Fruit fly (Drosophila melanogaster) whole organism, pupa: ENCODE measurements around the gene Ced-12.

Source experiments
- CG17806 ChIP-seq: fragments of 200-800 bp; sonication (Bioruptor generic); optimal IDR thresholded peaks from 2 replicates; lab custom pipeline; 2018; ENCODE audit warnings: missing biosample characterization, mild to moderate bottlenecking, missing genetic modification characterization, moderate library complexity
- CG34367 ChIP-seq: fragments of 200-800 bp; sonication (Bioruptor generic); optimal IDR thresholded peaks from 2 replicates; lab custom pipeline; 2018; ENCODE audit warnings: missing biosample characterization, mild to moderate bottlenecking, missing genetic modification characterization
- EcR ChIP-seq: fragments of 200-800 bp; sonication (Bioruptor generic); optimal IDR thresholded peaks from 3 replicates; lab custom pipeline; 2019; ENCODE audit warnings: missing biosample characterization, missing genetic modification characterization, mild to moderate bottlenecking, moderate library complexity, missing genetic modification reagents
- Pif1B ChIP-seq: fragments of 200-800 bp; sonication (Bioruptor generic); optimal IDR thresholded peaks from 3 replicates; lab custom pipeline; 2016; ENCODE audit warnings: missing biosample characterization, missing genetic modification characterization
- rn ChIP-seq: fragments of 200-800 bp; sonication (Bioruptor generic); IDR thresholded peaks from 2 replicates; pipeline ENCODE4 v1.3.6; 2022; ENCODE audit warnings: missing biosample characterization, missing genetic modification characterization

DNA sequence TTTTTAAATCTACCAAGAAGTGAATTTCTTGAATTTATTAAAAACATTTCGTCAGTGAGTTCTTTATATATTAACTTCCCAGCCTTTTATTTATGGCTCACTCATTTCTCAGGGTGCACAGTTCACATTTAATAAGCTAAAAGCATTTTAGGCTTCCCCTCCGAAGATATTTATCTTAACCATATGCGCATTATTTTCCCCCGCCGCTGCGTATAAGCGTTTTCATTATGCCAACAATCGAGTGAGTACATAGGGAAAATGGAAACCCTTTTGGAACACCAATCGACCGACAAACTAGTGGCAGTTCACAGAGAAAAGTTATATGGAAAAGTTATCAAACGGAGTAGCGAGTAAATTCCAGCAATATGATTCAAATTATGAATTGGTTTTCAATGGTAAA lies 40.1 kb downstream of the Ced-12 start, which contains the start of gene Gr33a:
- no peak for TF ChIP-seq EcR (GFP tag; lab: Kevin White, UChicago)
- TF ChIP-seq rn = no peak
- no peak for TF ChIP-seq Pif1B (GFP tag; lab: Kevin White, UChicago)
- TF ChIP-seq CG34367 (tag; lab: Kevin White, UChicago) = no peak
- no peak for TF ChIP-seq CG17806 (tag; lab: Kevin White, UChicago)
